Worm (Caenorhabditis elegans): ENCODE data around the gene Y116F11B.8.

Gene Y116F11B.8

DNA sequence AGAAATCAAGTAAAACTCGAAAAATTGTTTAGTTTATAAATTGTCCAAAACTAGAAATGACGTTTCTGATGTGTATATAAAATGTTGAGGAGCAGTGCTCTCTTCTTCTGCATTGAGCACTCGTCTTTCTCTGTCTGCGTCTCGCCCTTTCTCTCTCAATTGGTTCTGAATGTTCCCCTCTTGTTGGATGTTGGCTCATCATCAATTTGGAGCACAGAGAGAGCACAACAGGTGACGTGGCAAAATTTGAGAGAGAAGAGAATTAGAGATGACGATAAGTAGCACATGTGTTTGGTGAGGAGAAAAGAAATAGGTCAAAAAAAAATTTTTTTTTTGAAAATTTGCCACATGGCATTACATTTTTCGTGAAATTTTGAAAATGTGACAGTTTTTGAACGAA is 40.1 kb downstream of the Y116F11B.8 start:
- TF ChIP-seq snpc-4 (tag; optimal IDR thresholded peaks at IDR 0.05) (no peak), nfya-1 (tag; optimal IDR thresholded peaks at IDR 0.05; ENCODE audit: insufficient read depth) (peak; percentile 77), lin-39 (tag; optimal IDR thresholded peaks at IDR 0.05) (peak; percentile 35), lin-15B (tag; optimal IDR thresholded peaks at IDR 0.05) (peak; percentile 29), fkh-2 (tag; optimal IDR thresholded peaks at IDR 0.05) (peak; percentile 67), hmg-11 (tag; optimal IDR thresholded peaks at IDR 0.05) (peak; percentile 10), pqm-1 (tag; optimal IDR thresholded peaks at IDR 0.05) (peak; percentile 6), ceh-28 (tag; optimal IDR thresholded peaks at IDR 0.05) (no peak), pha-4 (tag; optimal IDR thresholded peaks at IDR 0.05) (peak; percentile 57), egl-5 (tag; optimal IDR thresholded peaks at IDR 0.05) (peak; percentile 32), ZK546.5 (tag; optimal IDR thresholded peaks at IDR 0.05) (no peak), nhr-67 (tag; optimal IDR thresholded peaks at IDR 0.05) (no peak), lsy-12 (tag; optimal IDR thresholded peaks at IDR 0.05) (no peak), jun-1 (tag; optimal IDR thresholded peaks at IDR 0.05) (no peak)

DNA sequence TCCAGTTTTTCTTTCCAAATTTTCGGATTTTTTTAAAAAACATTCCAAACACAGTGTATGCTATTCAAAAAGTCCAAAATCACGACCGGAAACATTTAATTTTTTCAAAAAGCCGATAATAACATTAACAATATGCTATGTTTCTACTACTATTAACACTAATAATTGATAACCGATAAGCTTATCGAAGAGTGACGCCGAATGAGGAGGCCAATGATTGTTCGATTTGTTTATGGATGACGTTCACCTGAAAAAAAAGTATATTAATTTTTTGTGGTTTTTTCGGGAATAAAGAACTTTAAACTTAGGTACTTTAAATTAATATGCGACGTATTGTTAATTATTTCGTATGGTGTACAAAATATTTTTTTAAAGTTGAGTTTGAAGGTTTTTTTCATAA is 40.5 kb downstream of the Y116F11B.8 start:
- TF ChIP-seq elt-2 (tag; optimal IDR thresholded peaks at IDR 0.05) (peak; percentile 75), lsy-12 (tag; optimal IDR thresholded peaks at IDR 0.05) (no peak), egl-5 (tag; optimal IDR thresholded peaks at IDR 0.05) (no peak)

DNA sequence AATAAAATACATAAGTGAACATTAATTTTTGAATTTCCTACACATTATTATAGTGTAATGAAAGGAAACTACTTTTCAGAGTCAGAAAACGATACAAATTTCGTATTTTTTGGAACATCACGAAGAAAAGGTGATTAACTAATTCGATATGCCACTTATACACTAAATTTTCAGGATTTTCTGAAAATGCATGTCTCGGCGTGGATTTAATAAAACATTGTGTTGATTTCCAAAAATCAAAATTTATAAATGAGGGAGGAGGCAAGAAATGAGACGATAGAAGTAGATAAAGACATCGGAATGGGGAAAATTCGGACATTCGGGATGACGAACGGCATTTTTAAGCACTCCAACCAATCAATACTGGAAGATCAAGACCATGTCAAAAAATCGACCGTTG is 41.7 kb downstream of the Y116F11B.8 start, which contains the start of gene Y116F11B.14:
Y116F11B.14 (plus strand) TSS at position 301 of the 400 bp plus-strand sequence.
- TF ChIP-seq jun-1 (tag; optimal IDR thresholded peaks at IDR 0.05) (no peak), nhr-23 (tag; optimal IDR thresholded peaks at IDR 0.05) (no peak), lin-39 (tag; optimal IDR thresholded peaks at IDR 0.05) (no peak), nhr-28 (tag; optimal IDR thresholded peaks at IDR 0.05) (no peak), fkh-2 (tag; optimal IDR thresholded peaks at IDR 0.05) (no peak), nhr-237 (tag; optimal IDR thresholded peaks at IDR 0.05) (no peak), R02D3.7 (tag; optimal IDR thresholded peaks at IDR 0.05) (no peak)

DNA sequence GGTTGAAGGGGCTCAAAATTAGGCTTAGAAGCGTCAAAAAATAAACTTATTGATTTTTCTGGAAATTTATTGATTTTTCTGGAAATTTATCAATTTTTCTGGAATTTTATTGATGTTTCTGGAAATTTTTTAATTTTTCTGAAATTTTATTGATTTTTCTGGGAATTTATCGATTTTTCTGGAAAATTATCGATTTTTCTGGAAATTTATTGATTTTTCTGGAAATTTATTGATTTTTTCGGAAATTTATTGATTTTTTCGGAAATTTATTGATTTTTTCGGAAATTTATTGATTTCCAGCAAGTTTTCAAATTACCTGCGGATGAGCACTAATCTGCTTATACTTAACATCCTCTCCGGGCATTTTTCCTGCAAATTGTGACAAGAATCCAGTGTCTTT is 44.4 kb downstream of the Y116F11B.8 start:
- TF ChIP-seq ceh-28 (tag; optimal IDR thresholded peaks at IDR 0.05) (peak; percentile 87), mml-1 (tag; optimal IDR thresholded peaks at IDR 0.05) (no peak), R02D3.7 (tag; optimal IDR thresholded peaks at IDR 0.05) (no peak), elt-2 (tag; optimal IDR thresholded peaks at IDR 0.05) (no peak), ceh-9 (tag; optimal IDR thresholded peaks at IDR 0.05) (no peak), pqm-1 (tag; optimal IDR thresholded peaks at IDR 0.05) (no peak), hmg-11 (tag; optimal IDR thresholded peaks at IDR 0.05) (no peak)

DNA sequence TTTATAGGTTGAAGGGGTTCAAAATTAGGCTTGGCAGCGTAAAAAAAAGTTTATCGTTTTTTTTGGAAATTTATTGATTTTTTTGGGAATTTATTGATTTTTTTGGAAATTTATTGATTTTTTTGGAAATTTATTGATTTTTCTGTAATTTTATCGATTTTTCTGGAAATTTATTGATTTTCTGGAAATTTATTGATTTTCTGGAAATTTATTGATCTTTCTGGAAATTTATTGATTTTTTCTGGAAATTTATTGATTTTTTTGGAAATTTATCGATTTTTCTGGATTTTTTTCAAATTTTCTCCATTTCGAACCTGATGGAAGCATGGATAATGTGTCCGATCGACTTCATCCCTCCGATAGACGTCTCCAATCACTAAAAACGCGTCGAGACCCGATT is 47.4 kb downstream of the Y116F11B.8 start:
- TF ChIP-seq ztf-11 (tag; optimal IDR thresholded peaks at IDR 0.05) = no peak
- peak; percentile 92 for TF ChIP-seq ceh-28 (tag; optimal IDR thresholded peaks at IDR 0.05)

DNA sequence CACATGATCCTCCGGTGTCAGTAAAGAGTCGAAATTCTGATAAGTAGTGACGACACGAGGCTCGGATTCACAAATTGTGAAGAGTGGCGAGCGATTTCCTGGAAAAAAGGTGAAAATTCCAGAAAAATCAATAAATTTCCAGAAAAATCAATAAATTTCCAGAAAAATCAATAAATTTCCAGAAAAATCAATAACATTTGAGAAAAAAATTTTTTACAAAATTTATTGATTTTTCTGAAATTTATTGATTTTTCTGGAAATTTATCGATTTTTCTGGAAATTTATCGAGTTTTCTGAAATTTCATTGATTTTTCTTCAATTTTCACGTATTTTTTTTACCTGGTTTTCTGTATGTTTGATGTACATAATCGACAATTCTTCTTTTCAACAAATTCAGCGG is 48.6 kb downstream of the Y116F11B.8 start:
- TF ChIP-seq ceh-28 (tag; optimal IDR thresholded peaks at IDR 0.05) = peak; percentile 82
- no peak for TF ChIP-seq nhr-12 (tag; optimal IDR thresholded peaks at IDR 0.05)
- no peak for TF ChIP-seq ZK546.5 (tag; optimal IDR thresholded peaks at IDR 0.05)

DNA sequence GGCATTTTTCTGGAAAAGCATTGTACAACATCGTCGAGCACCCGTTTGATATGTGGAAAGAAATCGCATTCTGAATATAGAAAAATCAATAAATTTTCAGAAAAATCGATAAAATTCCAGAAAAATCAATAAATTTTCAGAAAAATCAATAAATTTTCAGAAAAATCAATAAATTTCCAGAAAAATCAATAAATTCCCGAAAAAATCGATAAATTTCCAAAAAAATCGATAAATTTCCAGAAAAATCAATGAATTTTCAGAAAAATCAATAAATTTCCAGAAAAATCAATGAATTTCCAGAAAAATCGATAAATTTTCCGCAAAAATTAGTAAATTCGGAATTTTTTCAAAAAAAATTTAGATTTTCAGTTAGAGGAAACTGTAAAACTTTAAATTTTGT is 49.9 kb downstream of the Y116F11B.8 start, which contains the start of gene fars-2:
fars-2 (minus strand) TSS at position 70 of the 400 bp plus-strand sequence.
- TF ChIP-seq nhr-12 (tag; optimal IDR thresholded peaks at IDR 0.05) (no peak), ceh-28 (tag; optimal IDR thresholded peaks at IDR 0.05) (peak; percentile 91)

DNA sequence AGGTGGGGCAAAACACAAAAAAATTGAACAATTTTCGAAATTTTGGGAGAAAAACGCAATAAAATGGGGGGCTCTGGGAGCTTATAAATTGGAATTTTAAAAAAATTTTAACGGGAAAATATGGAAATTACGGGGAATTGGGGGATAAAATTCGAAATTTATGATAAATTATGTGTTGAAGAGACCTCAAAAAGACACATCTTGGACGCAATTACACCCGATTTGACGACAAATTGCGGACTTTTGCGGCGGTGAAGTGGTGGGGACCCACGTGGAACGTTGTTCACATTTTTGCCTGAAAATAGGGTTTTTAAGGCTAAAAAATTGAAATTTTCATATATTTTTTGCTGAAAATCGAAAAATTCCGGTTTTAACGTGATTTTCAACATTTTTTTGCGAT is 51.4 kb downstream of the Y116F11B.8 start:
- no peak for TF ChIP-seq snpc-4 (tag; optimal IDR thresholded peaks at IDR 0.05)
- no peak for TF ChIP-seq nhr-43 (tag; optimal IDR thresholded peaks at IDR 0.05; ENCODE audit: poor library complexity, severe bottlenecking)
- TF ChIP-seq egl-5 (tag; optimal IDR thresholded peaks at IDR 0.05) = no peak
- TF ChIP-seq daf-12 (tag; optimal IDR thresholded peaks at IDR 0.05) = no peak
- no peak for TF ChIP-seq lin-39 (tag; optimal IDR thresholded peaks at IDR 0.05)
- peak; percentile 20 for TF ChIP-seq pha-4 (tag; optimal IDR thresholded peaks at IDR 0.05)
- TF ChIP-seq nhr-23 (tag; optimal IDR thresholded peaks at IDR 0.05) = no peak
- TF ChIP-seq pqm-1 (tag; optimal IDR thresholded peaks at IDR 0.05) = no peak
- TF ChIP-seq hmg-11 (tag; optimal IDR thresholded peaks at IDR 0.05) = peak; percentile 43
- no peak for TF ChIP-seq lin-15B (tag; optimal IDR thresholded peaks at IDR 0.05)
- TF ChIP-seq ceh-9 (tag; optimal IDR thresholded peaks at IDR 0.05) = no peak
- no peak for TF ChIP-seq elt-3 (tag; optimal IDR thresholded peaks at IDR 0.05)
- TF ChIP-seq zag-1 (tag; optimal IDR thresholded peaks at IDR 0.05) = no peak
- TF ChIP-seq nfya-1 (tag; optimal IDR thresholded peaks at IDR 0.05; ENCODE audit: insufficient read depth) = peak; percentile 22
- no peak for TF ChIP-seq aly-2 (tag; optimal IDR thresholded peaks at IDR 0.05)
- no peak for TF ChIP-seq ceh-16 (tag; optimal IDR thresholded peaks at IDR 0.05)
- no peak for TF ChIP-seq skn-1 (tag; optimal IDR thresholded peaks at IDR 0.05)
- TF ChIP-seq nhr-11 (tag; optimal IDR thresholded peaks at IDR 0.05) = no peak
- no peak for TF ChIP-seq nhr-25 (tag; optimal IDR thresholded peaks at IDR 0.05)
- no peak for TF ChIP-seq eor-1 (tag; optimal IDR thresholded peaks at IDR 0.05)
